Worm (Caenorhabditis elegans): ENCODE measurements around the gene C44B12.9.

The C44B12.9 gene

ce11 chrIV:1074069-1074468 lies 30.3 kb downstream of the C44B12.9 start:
- TF ChIP-seq lin-39 (tag; optimal IDR thresholded peaks at IDR 0.05) (no peak), pqm-1 (tag; optimal IDR thresholded peaks at IDR 0.05) (no peak), irx-1 (tag; optimal IDR thresholded peaks at IDR 0.05) (no peak), blmp-1 (tag; optimal IDR thresholded peaks at IDR 0.05) (peak; percentile 92)

ce11 chrIV:1070383-1070782 lies 34.0 kb downstream of the C44B12.9 start:
- TF ChIP-seq pag-3 (tag; optimal IDR thresholded peaks at IDR 0.05; ENCODE audit: borderline replicate concordance, insufficient read depth) (peak; percentile 22), ets-5 (GFP tag; IDR thresholded peaks at IDR 0.05) (no peak), C16A3.4 (tag; optimal IDR thresholded peaks at IDR 0.05) (peak; percentile 34), nhr-19 (GFP tag; conservative IDR thresholded peaks at IDR 0.05) (peak; percentile 45), hlh-17 (GFP tag; optimal IDR thresholded peaks at IDR 0.05; ENCODE audit: borderline replicate concordance) (no peak), irx-1 (tag; optimal IDR thresholded peaks at IDR 0.05) (peak; percentile 59), lin-14 (GFP tag; optimal IDR thresholded peaks at IDR 0.05) (peak; percentile 97), snu-23 (GFP tag; optimal IDR thresholded peaks at IDR 0.05) (peak; percentile 71), dpl-1 (GFP tag; optimal IDR thresholded peaks at IDR 0.05) (peak in 2 of 3 experiments; percentile 8 to 37), lir-3 (tag; optimal IDR thresholded peaks at IDR 0.05; ENCODE audit: poor library complexity) (peak; percentile 25), efl-1 (optimal IDR thresholded peaks at IDR 0.05) (peak; percentile 64 to 71), efl-1 (GFP tag; optimal IDR thresholded peaks at IDR 0.05 in 1 of 2) (peak; percentile 35 to 93), ceh-90 (tag; optimal IDR thresholded peaks at IDR 0.05) (no peak), unc-86 (tag; optimal IDR thresholded peaks at IDR 0.05) (peak; percentile 90), fkh-4 (tag; optimal IDR thresholded peaks at IDR 0.05; ENCODE audit: borderline replicate concordance) (no peak), mef-2 (tag; optimal IDR thresholded peaks at IDR 0.05) (no peak), pax-3 (tag; optimal IDR thresholded peaks at IDR 0.05) (peak; percentile 61), grh-1 (GFP tag; IDR thresholded peaks at IDR 0.05) (no peak), nhr-71 (tag; optimal IDR thresholded peaks at IDR 0.05) (peak; percentile 87), tbx-2 (tag; optimal IDR thresholded peaks at IDR 0.05) (peak; percentile 71), fos-1 (tag; optimal IDR thresholded peaks at IDR 0.05) (peak; percentile 73), rnt-1 (tag; optimal IDR thresholded peaks at IDR 0.05) (peak; percentile 71), ztf-11 (tag; optimal IDR thresholded peaks at IDR 0.05) (no peak), efl-3 (GFP tag; optimal IDR thresholded peaks at IDR 0.05) (no peak), Y116A8C.19 (tag; optimal IDR thresholded peaks at IDR 0.05; ENCODE audit: borderline replicate concordance) (no peak), nhr-76 (tag; optimal IDR thresholded peaks at IDR 0.05) (no peak), fkh-8 (tag; optimal IDR thresholded peaks at IDR 0.05) (peak; percentile 94), nhr-11 (tag; optimal IDR thresholded peaks at IDR 0.05) (peak; percentile 70), lin-15B (tag; optimal IDR thresholded peaks at IDR 0.05) (no peak), xbp-1 (tag; optimal IDR thresholded peaks at IDR 0.05) (peak; percentile 53), nhr-77 (tag; optimal IDR thresholded peaks at IDR 0.05) (peak; percentile 77), skn-1 (tag; optimal IDR thresholded peaks at IDR 0.05) (peak; percentile 85), sptf-1 (tag; optimal IDR thresholded peaks at IDR 0.05) (no peak), ceh-63 (GFP tag; optimal IDR thresholded peaks at IDR 0.05) (no peak), lsy-2 (tag; optimal IDR thresholded peaks at IDR 0.05) (peak; percentile 73 to 83), fkh-10 (GFP tag; optimal IDR thresholded peaks at IDR 0.05) (peak; percentile 97), ama-1 (optimal IDR thresholded peaks at IDR 0.05) (no peak), ces-1 (GFP tag; optimal IDR thresholded peaks at IDR 0.05) (no peak), ceh-82 (tag; optimal IDR thresholded peaks at IDR 0.05) (peak; percentile 52 to 83 (median 67)), nhr-12 (tag; optimal IDR thresholded peaks at IDR 0.05) (no peak), vab-15 (tag; optimal IDR thresholded peaks at IDR 0.05) (no peak), aly-2 (tag; optimal IDR thresholded peaks at IDR 0.05) (peak; percentile 60), aha-1 (tag; optimal IDR thresholded peaks at IDR 0.05) (no peak), nhr-28 (tag; optimal IDR thresholded peaks at IDR 0.05) (no peak), hpl-2 (GFP tag; optimal IDR thresholded peaks at IDR 0.05) (no peak), hlh-4 (tag; optimal IDR thresholded peaks at IDR 0.05) (no peak), pqm-1 (tag; optimal IDR thresholded peaks at IDR 0.05) (no peak), nhr-90 (tag; optimal IDR thresholded peaks at IDR 0.05; ENCODE audit: poor library complexity) (no peak), sup-37 (GFP tag; optimal IDR thresholded peaks at IDR 0.05) (no peak), swsn-7 (tag; optimal IDR thresholded peaks at IDR 0.05) (peak; percentile 88)
